Worm (Caenorhabditis elegans) whole organism, early embryonic: Measurements from ENCODE around the gene kcc-2.

Experiments used
- ama-1 ChIP-seq: fragments of 150-350 bp; optimal IDR thresholded peaks from 2 replicates; lab custom pipeline; 2014
- hnd-1 ChIP-seq: sonication (generic microtip); optimal IDR thresholded peaks from 2 replicates; lab custom pipeline; 2016; ENCODE audit warnings: missing genetic modification characterization, missing compliant biosample characterization
- pes-1 ChIP-seq: fragments of 200-800 bp; sonication (Bioruptor generic); IDR thresholded peaks from 2 replicates; pipeline ENCODE4 v1.3.6; 2022; ENCODE audit warnings: missing genetic modification reagents, missing genetic modification characterization, missing compliant biosample characterization
- scrt-1 ChIP-seq: fragments of 200-800 bp; sonication (Bioruptor generic); IDR thresholded peaks from 2 replicates; pipeline ENCODE4 v1.3.6; 2022; ENCODE audit warnings: missing genetic modification characterization, missing compliant biosample characterization
- tbx-37 ChIP-seq: fragments of 200-800 bp; sonication (Bioruptor generic); conservative IDR thresholded peaks from 2 replicates; pipeline ENCODE4 v1.3.6; 2022; ENCODE audit warnings: missing genetic modification reagents, missing genetic modification characterization, missing compliant biosample characterization

ce11 chrIV:6095357-6095858 is 54.6 kb downstream of the kcc-2 start, which contains the start of gene lag-1:
- no peak for TF ChIP-seq scrt-1 (GFP tag; lab: Robert Waterston, UW)
- TF ChIP-seq ama-1 (lab: Kevin White, UChicago): no peak
- TF ChIP-seq pes-1 (GFP tag; lab: Robert Waterston, UW): no peak
- no peak for TF ChIP-seq hnd-1 (tag; lab: Kevin White, UChicago)
- TF ChIP-seq tbx-37 (GFP tag; lab: Robert Waterston, UW): no peak
